Worm (Caenorhabditis elegans) whole organism, L4/young adult: ENCODE measurements around the gene pho-12.

Experiments
- W03F9.2 ChIP-seq: fragments of 150-350 bp; optimal IDR thresholded peaks from 2 replicates; lab custom pipeline; 2014; ENCODE audit warnings: missing biosample characterization, missing genetic modification characterization
- dao-5 ChIP-seq: sonication (generic microtip); optimal IDR thresholded peaks from 2 replicates; lab custom pipeline; 2016; ENCODE audit warnings: missing genotype, missing genetic modification characterization, moderate library complexity, missing compliant biosample characterization

DNA sequence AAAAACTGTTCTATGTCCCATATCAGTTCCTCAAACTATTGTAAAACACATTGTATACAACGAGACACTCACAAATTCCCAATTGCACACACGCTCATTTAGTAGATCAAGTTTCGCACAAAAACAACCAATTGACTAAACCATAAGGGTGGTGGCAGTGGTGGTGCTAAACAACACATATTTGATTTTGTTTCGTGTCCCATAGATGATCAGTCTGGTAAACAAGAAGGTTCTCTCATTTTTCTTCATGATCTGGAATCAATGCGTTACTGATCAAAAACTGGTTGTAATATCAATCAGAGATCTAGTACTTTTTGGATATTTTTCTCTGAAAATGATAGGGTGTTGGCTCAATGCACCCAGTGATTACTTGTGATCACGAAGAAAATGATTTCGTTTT lies 42.0 kb downstream of the pho-12 start:
- TF ChIP-seq dao-5 (no peak), W03F9.2 (no peak)
